Fruit fly (Drosophila melanogaster): ENCODE measurements around the gene PTPMT1.

Gene PTPMT1

dm6 chr3R:23783961-23784360 is 25.8 kb downstream of the PTPMT1 start (continued):
- TF ChIP-seq bab2 (GFP tag; optimal IDR thresholded peaks at IDR 0.05) = peak; percentile 48
- peak in 1 of 3 experiments; percentile 91 for TF ChIP-seq lola (GFP tag; optimal IDR thresholded peaks at IDR 0.05)
- TF ChIP-seq chinmo (GFP tag; IDR thresholded peaks at IDR 0.05; ENCODE audit: partially characterized antibody) = no peak
- no peak for TF ChIP-seq mam (GFP tag; optimal IDR thresholded peaks at IDR 0.05)
- TF ChIP-seq hbn (GFP tag; IDR thresholded peaks at IDR 0.05; ENCODE audit: partially characterized antibody) = no peak
- TF ChIP-seq croc (GFP tag; conservative IDR thresholded peaks at IDR 0.05) = peak; percentile 72
- TF ChIP-seq Gsc (GFP tag; IDR thresholded peaks at IDR 0.05) = no peak
- TF ChIP-seq Sox100B (GFP tag; optimal IDR thresholded peaks at IDR 0.05) = peak; percentile 79
- TF ChIP-seq bbx (GFP tag; IDR thresholded peaks at IDR 0.05; ENCODE audit: partially characterized antibody) = no peak
- TF ChIP-seq Mad (GFP tag; optimal IDR thresholded peaks at IDR 0.05) = peak; percentile 43
- TF ChIP-seq CG14667 (GFP tag; IDR thresholded peaks at IDR 0.05) = peak; percentile 19; the same call in 1 of the 2 replicates
- TF ChIP-seq fru (optimal IDR thresholded peaks at IDR 0.05) = no peak
- TF ChIP-seq Dll (GFP tag; IDR thresholded peaks at IDR 0.05; ENCODE audit: partially characterized antibody) = no peak
- TF ChIP-seq rib (GFP tag; IDR thresholded peaks at IDR 0.05) = no peak
- no peak for TF ChIP-seq slou (GFP tag; optimal IDR thresholded peaks at IDR 0.05)
- TF ChIP-seq al (GFP tag; IDR thresholded peaks at IDR 0.05) = no peak
- TF ChIP-seq Lpt (GFP tag; optimal IDR thresholded peaks at IDR 0.05) = no peak
- TF ChIP-seq CG43689 (GFP tag; IDR thresholded peaks at IDR 0.05) = no peak
- TF ChIP-seq wdn (GFP tag; IDR thresholded peaks at IDR 0.05) = no peak
- peak; percentile 66 for TF ChIP-seq E2f1 (GFP tag; IDR thresholded peaks at IDR 0.05)
- TF ChIP-seq CG10274 (GFP tag; optimal IDR thresholded peaks at IDR 0.05) = no peak
- peak; percentile 72 for TF ChIP-seq vvl (GFP tag; IDR thresholded peaks at IDR 0.05)
- peak; percentile 95 for TF ChIP-seq Ets65A (GFP tag)
- peak; percentile 61 for TF ChIP-seq CG15696 (tag; optimal IDR thresholded peaks at IDR 0.05)
- TF ChIP-seq Hey (tag; optimal IDR thresholded peaks at IDR 0.05) = no peak
- no peak for TF ChIP-seq klu (GFP tag; IDR thresholded peaks at IDR 0.05)
- no peak for TF ChIP-seq luna (GFP tag; optimal IDR thresholded peaks at IDR 0.05)
- peak; percentile 66 for TF ChIP-seq NC2β (GFP tag; optimal IDR thresholded peaks at IDR 0.05)
- TF ChIP-seq sima (GFP tag; optimal IDR thresholded peaks at IDR 0.05) = no peak
- peak; percentile 82 for TF ChIP-seq trem (tag; optimal IDR thresholded peaks at IDR 0.05)
- TF ChIP-seq CG34224 (GFP tag; IDR thresholded peaks at IDR 0.05; ENCODE audit: partially characterized antibody) = no peak
- TF ChIP-seq Ssrp (tag; optimal IDR thresholded peaks at IDR 0.05) = peak; percentile 89
- TF ChIP-seq CG17568 (GFP tag; optimal IDR thresholded peaks at IDR 0.05) = peak; percentile 43
- no peak for TF ChIP-seq CG13624 (GFP tag; optimal IDR thresholded peaks at IDR 0.05)
- TF ChIP-seq CG8388 (GFP tag; optimal IDR thresholded peaks at IDR 0.05) = peak; percentile 85
- peak; percentile 31 for TF ChIP-seq CG12744 (GFP tag; optimal IDR thresholded peaks at IDR 0.05)
- TF ChIP-seq CG3995 (GFP tag; optimal IDR thresholded peaks at IDR 0.05) = no peak
- peak; percentile 76 for TF ChIP-seq CG11723 (GFP tag; optimal IDR thresholded peaks at IDR 0.05)
- TF ChIP-seq nmo (GFP tag; optimal IDR thresholded peaks at IDR 0.05) = peak; percentile 93
- peak; percentile 60 for TF ChIP-seq shn (GFP tag; optimal IDR thresholded peaks at IDR 0.05)
- TF ChIP-seq CG10462 (GFP tag; optimal IDR thresholded peaks at IDR 0.05) = peak; percentile 53
- TF ChIP-seq esg (GFP tag; conservative IDR thresholded peaks at IDR 0.05) = peak; percentile 53
- TF ChIP-seq run (tag; optimal IDR thresholded peaks at IDR 0.05) = peak; percentile 53
- no peak for TF ChIP-seq kay (GFP tag; optimal IDR thresholded peaks at IDR 0.05)
- TF ChIP-seq CG8944 (GFP tag; optimal IDR thresholded peaks at IDR 0.05) = peak; percentile 10
- peak; percentile 6 to 80 for TF ChIP-seq Hr51 (GFP tag; optimal IDR thresholded peaks at IDR 0.05)
- TF ChIP-seq ap (GFP tag; IDR thresholded peaks at IDR 0.05) = peak; percentile 58; the same call in 1 of the 2 replicates
- TF ChIP-seq ttk (GFP tag; IDR thresholded peaks at IDR 0.05) = peak; percentile 60
- TF ChIP-seq MESR4 (GFP tag; optimal IDR thresholded peaks at IDR 0.05) = no peak
- peak; percentile 62 for TF ChIP-seq CG18599 (GFP tag; optimal IDR thresholded peaks at IDR 0.05)
- TF ChIP-seq row (GFP tag; IDR thresholded peaks at IDR 0.05) = peak; percentile 74
- peak; percentile 13 for TF ChIP-seq CHES-1-like (GFP tag; optimal IDR thresholded peaks at IDR 0.05)
